Fruit fly (Drosophila melanogaster) whole organism, wandering third instar larva: ENCODE results near the gene Fife.

Experiments
- Abd-B ChIP-seq: fragments of >200 bp; optimal IDR thresholded peaks from 2 replicates; lab custom pipeline; 2017; ENCODE audit warnings: missing biosample characterization, missing genetic modification characterization
- CG32264 ChIP-seq: fragments of 200-800 bp; sonication (Bioruptor generic); optimal IDR thresholded peaks from 2 replicates; lab custom pipeline; 2016; ENCODE audit warnings: missing biosample characterization, missing genetic modification characterization
- CG9705 ChIP-seq: fragments of 200-800 bp; sonication (Bioruptor generic); optimal IDR thresholded peaks from 2 replicates; lab custom pipeline; 2018; ENCODE audit warnings: missing biosample characterization, mild to moderate bottlenecking, missing genetic modification characterization
- CrebA ChIP-seq: fragments of 200-800 bp; sonication (Bioruptor generic); optimal IDR thresholded peaks from 2 replicates; lab custom pipeline; 2016; ENCODE audit warnings: missing biosample characterization, mild to moderate bottlenecking, missing genetic modification characterization, borderline replicate concordance
- Dfd ChIP-seq: fragments of >200 bp; optimal IDR thresholded peaks from 2 replicates; lab custom pipeline; 2017; ENCODE audit warnings: missing biosample characterization, missing genetic modification characterization
- Dif ChIP-seq: fragments of 200-275, 200-300 bp; sonication (Bioruptor generic); optimal IDR thresholded peaks from 2 replicates; lab custom pipeline; 2018; ENCODE audit warnings: missing biosample characterization, missing genetic modification characterization; ENCODE audit not compliant: partially characterized antibody
- GATAd ChIP-seq: sonication (Bioruptor generic); optimal IDR thresholded peaks from 2 replicates; lab custom pipeline; 2016; ENCODE audit warnings: missing biosample characterization, missing genetic modification characterization
- HLH106 ChIP-seq: fragments of 200-800 bp; optimal IDR thresholded peaks from 3 replicates; lab custom pipeline; 2019; ENCODE audit warnings: missing biosample characterization, mild to moderate bottlenecking, missing genetic modification characterization, moderate library complexity
- Hnf4 ChIP-seq: fragments of 200-800 bp; sonication (Bioruptor generic); optimal IDR thresholded peaks from 2 replicates; lab custom pipeline; 2016; ENCODE audit warnings: missing biosample characterization, mild to moderate bottlenecking, missing genetic modification characterization
- Hr78 ChIP-seq: fragments of >200 bp; optimal IDR thresholded peaks from 2 replicates; lab custom pipeline; 2017; ENCODE audit warnings: missing biosample characterization, missing genetic modification characterization
- Hr83 ChIP-seq: fragments of 200-300 bp; sonication (Bioruptor generic); optimal IDR thresholded peaks from 2 replicates; lab custom pipeline; 2016; ENCODE audit warnings: missing biosample characterization, mild to moderate bottlenecking, missing genetic modification characterization, moderate library complexity; ENCODE audit not compliant: poor library complexity, severe bottlenecking
- Jra ChIP-seq: sonication (Bioruptor generic); optimal IDR thresholded peaks from 2 replicates; lab custom pipeline; 2016; ENCODE audit warnings: missing biosample characterization, missing genetic modification characterization
- Mio ChIP-seq: sonication (Bioruptor generic); optimal IDR thresholded peaks from 2 replicates; lab custom pipeline; 2016; ENCODE audit warnings: missing biosample characterization, missing genetic modification characterization
- N ChIP-seq: fragments of >200 bp; optimal IDR thresholded peaks from 2 replicates; lab custom pipeline; 2018; ENCODE audit warnings: missing biosample characterization, missing external identifiers, missing genetic modification characterization
- OdsH ChIP-seq: fragments of 200-800 bp; sonication (Bioruptor generic); optimal IDR thresholded peaks from 2 replicates; lab custom pipeline; 2016; ENCODE audit warnings: missing biosample characterization, mild to moderate bottlenecking, missing genetic modification characterization
- Rel ChIP-seq, 2 experiments: fragments of 200-800 bp; sonication (Bioruptor generic) in 1 of 2; optimal IDR thresholded peaks; 2 replicates in 1 of 2; 3 replicates in 1 of 2; lab custom pipeline; 2016 to 2019; ENCODE audit warnings: mild to moderate bottlenecking in 2 of 2, missing biosample characterization in 2 of 2, missing genetic modification characterization in 2 of 2, moderate library complexity in 1 of 2
- Sp1 ChIP-seq: fragments of 200-800 bp; sonication (Bioruptor generic); optimal IDR thresholded peaks from 3 replicates; lab custom pipeline; 2019; ENCODE audit warnings: missing biosample characterization, mild to moderate bottlenecking, missing genetic modification characterization, moderate library complexity
- Vsx2 ChIP-seq: fragments of 200-300, 225-300 bp; sonication (Bioruptor generic); optimal IDR thresholded peaks from 2 replicates; lab custom pipeline; 2018; ENCODE audit warnings: missing biosample characterization, missing genetic modification characterization; ENCODE audit not compliant: partially characterized antibody
- brk ChIP-seq: fragments of 200-800 bp; sonication (Bioruptor generic); optimal IDR thresholded peaks from 2 replicates; lab custom pipeline; 2016; ENCODE audit warnings: missing biosample characterization, mild to moderate bottlenecking, missing genetic modification characterization
- dl ChIP-seq, 2 experiments: fragments of 175-275, 200-275 bp in 1 of 2; fragments of 200-275 bp in 1 of 2; sonication (Bioruptor generic); optimal IDR thresholded peaks; lab custom pipeline; 2018; ENCODE audit warnings: mild to moderate bottlenecking in 2 of 2, missing biosample characterization in 2 of 2, missing genetic modification characterization in 2 of 2, moderate library complexity in 2 of 2; ENCODE audit not compliant: partially characterized antibody in 2 of 2, insufficient read depth in 1 of 2
- dmrt93B ChIP-seq: fragments of 200-800 bp; sonication (Bioruptor generic); optimal IDR thresholded peaks from 2 replicates; lab custom pipeline; 2018; ENCODE audit warnings: missing biosample characterization, mild to moderate bottlenecking, missing genetic modification characterization
- ey ChIP-seq: fragments of 200-800 bp; sonication (Bioruptor generic); optimal IDR thresholded peaks from 2 replicates; lab custom pipeline; 2016; ENCODE audit warnings: missing biosample characterization, missing genetic modification characterization
- foxo ChIP-seq, 2 experiments: fragments of 200-800 bp; sonication (Bioruptor generic); optimal IDR thresholded peaks; 2 replicates in 1 of 2; 3 replicates in 1 of 2; lab custom pipeline; 2016 to 2017; ENCODE audit warnings: missing biosample characterization in 2 of 2, missing genetic modification characterization in 2 of 2
- fru ChIP-seq: fragments of 200-800 bp; sonication (Bioruptor generic); optimal IDR thresholded peaks from 3 replicates; lab custom pipeline; 2016; ENCODE audit warnings: missing biosample characterization, mild to moderate bottlenecking, missing genetic modification characterization
- h ChIP-seq: fragments of 200-800 bp; sonication (Bioruptor generic); optimal IDR thresholded peaks from 3 replicates; lab custom pipeline; 2016; ENCODE audit warnings: missing biosample characterization, mild to moderate bottlenecking, missing genetic modification characterization
- jim ChIP-seq: fragments of 175-275, 200-325 bp; sonication (Bioruptor generic); optimal IDR thresholded peaks from 2 replicates; lab custom pipeline; 2016; ENCODE audit warnings: missing biosample characterization, mild to moderate bottlenecking, missing genetic modification characterization
- lola ChIP-seq: fragments of >200 bp; optimal IDR thresholded peaks from 2 replicates; lab custom pipeline; 2017; ENCODE audit warnings: missing biosample characterization, missing genetic modification characterization
- pan ChIP-seq: fragments of >200 bp; optimal IDR thresholded peaks from 2 replicates; lab custom pipeline; 2017
- psq ChIP-seq: fragments of 200-800 bp; sonication (Bioruptor generic); optimal IDR thresholded peaks from 3 replicates; lab custom pipeline; 2017; ENCODE audit warnings: missing biosample characterization, mild to moderate bottlenecking, missing genetic modification characterization, moderate library complexity
- sage ChIP-seq: fragments of 200-800 bp; sonication (Bioruptor generic); optimal IDR thresholded peaks from 2 replicates; lab custom pipeline; 2016; ENCODE audit warnings: missing biosample characterization, mild to moderate bottlenecking, missing genetic modification characterization
- sv ChIP-seq: fragments of 200-800 bp; sonication (Bioruptor generic); optimal IDR thresholded peaks from 3 replicates; lab custom pipeline; 2016; ENCODE audit warnings: missing biosample characterization, missing genetic modification characterization
- tai ChIP-seq: sonication (Bioruptor generic); optimal IDR thresholded peaks from 2 replicates; lab custom pipeline; 2016; ENCODE audit warnings: missing biosample characterization, missing genetic modification characterization
- usp ChIP-seq: fragments of >200 bp; optimal IDR thresholded peaks from 2 replicates; lab custom pipeline; 2017; ENCODE audit warnings: missing biosample characterization, missing genetic modification characterization

Fife gene

DNA sequence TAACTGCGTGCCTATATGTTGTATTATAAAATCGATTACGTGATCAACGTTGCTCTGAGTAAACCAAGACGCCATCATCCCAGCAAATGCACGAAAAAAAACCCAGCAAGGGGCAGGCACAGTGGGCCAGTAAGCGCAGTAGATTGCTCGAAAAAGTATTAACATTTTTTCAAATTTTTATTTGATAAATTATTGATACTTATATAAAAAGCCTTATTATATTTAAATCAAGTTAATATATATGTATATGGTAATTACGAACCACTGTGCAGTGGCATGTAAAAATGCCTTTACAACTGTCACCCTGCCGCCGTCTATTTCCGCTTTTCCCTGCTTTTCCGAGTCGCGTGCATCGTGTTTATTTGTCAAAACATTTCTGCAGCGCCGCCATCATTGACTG is 15.5 kb upstream of the Fife start:
- no peak for TF ChIP-seq h (GFP tag; lab: Kevin White, UChicago)
- TF ChIP-seq OdsH (GFP tag; lab: Kevin White, UChicago) = no peak
- no peak for TF ChIP-seq Vsx2
- TF ChIP-seq Dif (GFP tag; lab: Kevin White, UChicago) = no peak
- no peak for TF ChIP-seq dl (GFP tag; optimal IDR thresholded peaks at IDR 0.05; lab: Kevin White, UChicago; ENCODE audit: insufficient read depth in 1 of 2, partially characterized antibody in 2 of 2)
- TF ChIP-seq foxo (GFP tag; optimal IDR thresholded peaks at IDR 0.05; lab: Kevin White, UChicago) = no peak
- no peak for TF ChIP-seq usp (GFP tag; lab: Kevin White, UChicago)
- no peak for TF ChIP-seq GATAd (GFP tag; lab: Kevin White, UChicago)
- no peak for TF ChIP-seq CG32264 (GFP tag; lab: Kevin White, UChicago)
- TF ChIP-seq jim (GFP tag; lab: Kevin White, UChicago) = no peak
- no peak for TF ChIP-seq Hr83 (GFP tag; lab: Kevin White, UChicago)

- no peak for TF ChIP-seq Hr83 (GFP tag; lab: Kevin White, UChicago)
- no peak for TF ChIP-seq usp (GFP tag; lab: Kevin White, UChicago)
- TF ChIP-seq brk (GFP tag; lab: Kevin White, UChicago) = no peak
- TF ChIP-seq Dfd (GFP tag; lab: Kevin White, UChicago) = no peak
- no peak for TF ChIP-seq OdsH (GFP tag; lab: Kevin White, UChicago)
- TF ChIP-seq psq = no peak
- no peak for TF ChIP-seq CG9705 (GFP tag; lab: Kevin White, UChicago)
- TF ChIP-seq Hnf4 (GFP tag; lab: Kevin White, UChicago) = no peak
- TF ChIP-seq Jra (GFP tag; lab: Kevin White, UChicago) = no peak
- no peak for TF ChIP-seq dmrt93B (GFP tag; lab: Kevin White, UChicago)
- no peak for TF ChIP-seq sage
- no peak for TF ChIP-seq Sp1 (GFP tag; lab: Kevin White, UChicago)
- no peak for TF ChIP-seq ey
- TF ChIP-seq Rel (GFP tag; optimal IDR thresholded peaks at IDR 0.05; lab: Kevin White, UChicago) = no peak
- TF ChIP-seq Rel (tag; optimal IDR thresholded peaks at IDR 0.05; lab: Kevin White, UChicago) = no peak
- no peak for TF ChIP-seq lola (GFP tag; lab: Kevin White, UChicago)
- TF ChIP-seq Hr78 (GFP tag; lab: Kevin White, UChicago) = no peak
- no peak for TF ChIP-seq Abd-B (GFP tag; lab: Kevin White, UChicago)
These were observed 1.2 kb upstream of the Fife start for dm6 chr3L:2712598-2713216.

DNA sequence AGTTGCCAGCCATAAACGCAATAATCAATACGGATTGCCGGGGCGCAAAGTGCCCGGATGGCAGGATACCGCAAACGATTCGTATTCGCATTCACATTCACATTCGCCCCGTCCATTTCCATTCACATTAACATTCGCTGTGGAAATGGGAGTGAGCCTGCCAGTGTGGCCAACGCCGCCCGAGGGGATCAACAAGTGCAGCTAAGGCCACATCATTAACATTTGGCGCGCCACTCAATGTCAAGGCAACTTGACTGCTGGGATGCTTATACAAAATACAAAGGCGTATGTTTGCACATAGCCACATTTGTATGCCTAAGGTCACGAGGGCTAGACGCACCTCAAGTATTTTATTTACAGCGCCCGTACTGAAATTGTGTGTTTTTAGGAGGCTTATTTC is 9.0 kb downstream of the Fife start:
- no peak for TF ChIP-seq OdsH (GFP tag; lab: Kevin White, UChicago)
- no peak for TF ChIP-seq CG32264 (GFP tag; lab: Kevin White, UChicago)
- TF ChIP-seq Jra (GFP tag; lab: Kevin White, UChicago) = no peak
- TF ChIP-seq ey = no peak
- no peak for TF ChIP-seq tai (GFP tag; lab: Kevin White, UChicago)
- TF ChIP-seq dl (GFP tag; optimal IDR thresholded peaks at IDR 0.05; lab: Kevin White, UChicago; ENCODE audit: insufficient read depth in 1 of 2, partially characterized antibody in 2 of 2) = no peak
- no peak for TF ChIP-seq Mio (GFP tag; lab: Kevin White, UChicago)
- no peak for TF ChIP-seq fru (GFP tag; lab: Kevin White, UChicago)
- TF ChIP-seq usp (GFP tag; lab: Kevin White, UChicago) = no peak
- TF ChIP-seq pan = no peak
- TF ChIP-seq HLH106 (tag; lab: Kevin White, UChicago) = no peak
- no peak for TF ChIP-seq Rel (GFP tag; optimal IDR thresholded peaks at IDR 0.05; lab: Kevin White, UChicago)
- TF ChIP-seq Rel (tag; optimal IDR thresholded peaks at IDR 0.05; lab: Kevin White, UChicago) = no peak
- no peak for TF ChIP-seq Dif (GFP tag; lab: Kevin White, UChicago)
- no peak for TF ChIP-seq N (GFP tag; lab: Kevin White, UChicago)
- TF ChIP-seq Hnf4 (GFP tag; lab: Kevin White, UChicago) = no peak
- TF ChIP-seq jim (GFP tag; lab: Kevin White, UChicago) = no peak
- no peak for TF ChIP-seq Sp1 (GFP tag; lab: Kevin White, UChicago)
- TF ChIP-seq CG9705 (GFP tag; lab: Kevin White, UChicago) = no peak
- no peak for TF ChIP-seq dmrt93B (GFP tag; lab: Kevin White, UChicago)

- TF ChIP-seq Vsx2 (no peak), usp (GFP tag; lab: Kevin White, UChicago) (no peak), Hnf4 (GFP tag; lab: Kevin White, UChicago) (no peak), CG9705 (GFP tag; lab: Kevin White, UChicago) (no peak), tai (GFP tag; lab: Kevin White, UChicago) (no peak), psq (no peak), OdsH (GFP tag; lab: Kevin White, UChicago) (no peak), Abd-B (GFP tag; lab: Kevin White, UChicago) (no peak), foxo (GFP tag; optimal IDR thresholded peaks at IDR 0.05; lab: Kevin White, UChicago) (no peak), jim (GFP tag; lab: Kevin White, UChicago) (no peak), CG32264 (GFP tag; lab: Kevin White, UChicago) (no peak), brk (GFP tag; lab: Kevin White, UChicago) (no peak), sage (no peak), CrebA (no peak), pan (no peak), Hr78 (GFP tag; lab: Kevin White, UChicago) (no peak), h (GFP tag; lab: Kevin White, UChicago) (no peak), HLH106 (tag; lab: Kevin White, UChicago) (no peak), sv (GFP tag; lab: Kevin White, UChicago) (no peak)
These were observed 50.2 kb downstream of the Fife start, which contains the start of gene CG33234 for dm6 chr3L:2661322-2661721. Gene CG33234 (plus strand): TSS chr3L:2661622.
